Fruit fly (Drosophila melanogaster): ENCODE results near the gene CG11905.
"Not testable (repeated sequence)": the region's sequence is repeated elsewhere in the genome, so short reads cannot be mapped to it uniquely, and the experiment has no call there.

CG11905 gene

DNA sequence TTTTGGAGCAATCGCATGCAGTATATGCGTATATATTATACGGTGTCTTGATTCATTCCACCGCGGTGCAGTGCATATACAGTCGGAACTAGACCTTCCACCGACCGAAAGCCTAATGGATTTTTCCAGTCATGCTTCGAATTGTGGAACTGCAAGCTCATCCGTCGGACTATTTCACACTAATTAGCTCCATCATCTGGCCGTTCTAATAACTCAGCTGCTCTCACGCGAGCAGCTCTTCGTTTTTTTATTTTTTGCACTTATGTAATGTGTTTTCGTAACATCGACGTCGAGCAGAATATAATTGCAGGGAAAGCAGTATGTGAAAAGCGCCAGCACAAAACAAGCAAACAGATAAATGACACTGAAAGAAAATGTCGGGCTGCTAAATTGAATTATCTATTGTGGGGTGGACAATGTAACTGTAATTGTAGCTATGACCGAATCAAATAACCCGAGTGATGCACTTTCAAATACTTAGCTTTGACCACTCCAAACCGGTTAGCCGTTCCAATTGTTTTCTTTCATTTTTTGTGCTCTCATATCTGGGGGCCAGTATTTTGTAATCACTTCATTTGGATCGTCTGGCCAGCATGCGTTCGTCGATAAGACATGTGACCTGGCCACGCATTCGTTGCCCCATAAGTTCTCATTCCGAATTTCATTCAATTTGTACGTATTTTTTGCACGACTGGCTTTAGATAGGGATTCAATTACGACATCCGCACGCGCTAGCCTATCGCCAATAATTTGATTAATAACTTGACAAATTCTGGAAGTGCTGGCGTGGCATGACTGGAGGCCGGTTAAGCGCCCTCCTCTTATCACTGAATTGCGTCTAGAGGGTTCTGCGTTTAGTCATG is 22.4 kb upstream of the CG11905 start, which contains the start of gene Cpr73D:
Cpr73D (minus strand) TSS at position 156 of the 863 bp plus-strand sequence.
- no peak for TF ChIP-seq psq (optimal IDR thresholded peaks at IDR 0.05)

- TF ChIP-seq psq (optimal IDR thresholded peaks at IDR 0.05), result no peak
- TF ChIP-seq Myc (optimal IDR thresholded peaks at IDR 0.05), result no peak
- TF ChIP-seq Sin3A (optimal IDR thresholded peaks at IDR 0.05), result no peak
- TF ChIP-seq ttk (optimal IDR thresholded peaks at IDR 0.05), result no peak
- TF ChIP-seq insv (optimal IDR thresholded peaks at IDR 0.05), result no peak
- no peak for TF ChIP-seq h (optimal IDR thresholded peaks at IDR 0.05)
These were observed 21.6 kb upstream of the CG11905 start for dm6 chr3L:16956768-16957533.

dm6 chr3L:16956003-16956767 is 20.8 kb upstream of the CG11905 start:
- no peak for TF ChIP-seq Myc (optimal IDR thresholded peaks at IDR 0.05)
- no peak for TF ChIP-seq ttk (optimal IDR thresholded peaks at IDR 0.05)
- no peak for TF ChIP-seq insv (optimal IDR thresholded peaks at IDR 0.05)
- TF ChIP-seq Sin3A (optimal IDR thresholded peaks at IDR 0.05), result no peak
- TF ChIP-seq psq (optimal IDR thresholded peaks at IDR 0.05), result no peak
- TF ChIP-seq h (optimal IDR thresholded peaks at IDR 0.05), result no peak

DNA sequence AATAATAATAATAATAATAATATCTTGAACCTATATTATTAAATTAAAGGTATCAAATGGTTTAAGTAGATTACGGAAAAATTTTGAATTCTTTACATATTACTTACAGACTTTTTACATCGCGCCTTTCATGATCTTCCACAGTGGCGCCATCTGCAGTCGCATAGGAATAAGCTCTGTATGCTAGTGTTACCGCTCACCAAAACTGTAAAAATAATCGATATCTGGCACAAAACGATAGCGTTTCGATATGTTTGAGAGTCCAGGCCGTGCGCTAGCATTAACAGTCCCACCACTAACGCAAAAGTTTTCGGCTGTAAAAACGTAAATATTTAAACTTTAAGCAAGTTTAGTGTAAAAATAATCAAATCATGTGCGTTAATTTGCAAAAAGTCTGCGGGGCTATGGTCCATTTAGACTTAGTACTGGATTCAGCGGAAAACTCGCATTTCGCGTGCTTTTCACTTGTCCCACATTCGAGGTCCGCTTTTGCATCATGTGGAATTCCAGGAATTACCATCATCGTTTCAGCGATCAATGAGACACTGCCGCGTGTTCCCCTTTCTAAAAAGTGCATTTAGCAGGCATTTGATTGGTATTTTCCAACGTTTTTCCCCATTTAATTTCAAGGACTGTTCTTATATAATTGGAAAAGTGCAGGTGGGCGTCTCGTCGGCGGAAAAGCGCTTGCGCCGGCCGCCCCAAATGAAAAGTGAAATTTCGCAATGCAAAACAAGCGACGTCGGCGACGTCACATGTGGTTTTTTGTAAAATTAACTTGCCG is 20.1 kb upstream of the CG11905 start:
- TF ChIP-seq psq (optimal IDR thresholded peaks at IDR 0.05) (no peak), Myc (optimal IDR thresholded peaks at IDR 0.05) (no peak), Sin3A (optimal IDR thresholded peaks at IDR 0.05) (no peak), ttk (optimal IDR thresholded peaks at IDR 0.05) (no peak), insv (optimal IDR thresholded peaks at IDR 0.05) (no peak), h (optimal IDR thresholded peaks at IDR 0.05) (no peak)

DNA sequence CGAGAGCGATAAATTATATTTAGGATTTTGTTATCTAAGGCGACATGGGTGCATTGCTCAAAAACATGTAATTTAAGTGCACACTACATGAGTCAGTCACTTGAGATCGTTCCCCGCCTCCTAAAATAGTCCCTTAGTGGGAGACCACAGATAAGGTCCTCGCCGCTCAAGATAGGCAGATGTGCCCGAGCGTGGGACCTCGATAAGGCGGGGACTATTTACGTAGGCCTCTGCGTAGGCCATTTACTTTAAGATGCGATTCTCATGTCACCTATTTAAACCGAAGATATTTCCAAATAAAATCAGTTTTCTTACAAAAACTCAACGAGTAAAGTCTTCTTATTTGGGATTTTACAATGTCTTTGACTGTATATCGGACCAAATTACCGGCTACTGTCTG is 19.2 kb upstream of the CG11905 start, which contains the start of gene Ogdh:
Ogdh (plus strand) TSS at position 301 of the 400 bp plus-strand sequence.
- not testable (repeated sequence) for TF ChIP-seq Sin3A, Myc, insv (optimal IDR thresholded peaks at IDR 0.05)

DNA sequence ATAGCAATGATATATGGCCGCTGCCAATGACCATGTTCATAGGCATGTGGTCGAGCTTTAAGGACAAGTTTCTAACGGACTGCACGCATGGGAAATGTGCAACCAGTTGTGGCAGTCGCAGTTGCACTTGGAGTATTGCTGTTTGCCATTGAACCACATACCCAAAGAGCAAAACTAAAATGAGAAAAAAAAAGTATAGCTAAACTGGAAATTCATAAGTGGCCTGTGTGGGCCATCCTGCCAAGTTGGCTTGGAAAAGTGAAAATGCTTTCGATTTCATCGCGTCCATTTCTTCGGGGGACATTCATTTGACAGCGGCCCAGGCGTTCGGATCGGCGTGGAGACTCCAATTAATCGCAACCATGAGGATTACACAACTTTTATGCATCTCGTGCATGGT is 8.7 kb upstream of the CG11905 start, which contains the start of gene Obp73a:
Obp73a (plus strand) TSS at position 301 of the 400 bp plus-strand sequence.
- no peak for TF ChIP-seq Myc (optimal IDR thresholded peaks at IDR 0.05)
- no peak for TF ChIP-seq h (optimal IDR thresholded peaks at IDR 0.05)
- no peak for TF ChIP-seq ttk (optimal IDR thresholded peaks at IDR 0.05)
- no peak for TF ChIP-seq insv (optimal IDR thresholded peaks at IDR 0.05)
- TF ChIP-seq Sin3A (optimal IDR thresholded peaks at IDR 0.05), result no peak
- no peak for TF ChIP-seq psq (optimal IDR thresholded peaks at IDR 0.05)

DNA sequence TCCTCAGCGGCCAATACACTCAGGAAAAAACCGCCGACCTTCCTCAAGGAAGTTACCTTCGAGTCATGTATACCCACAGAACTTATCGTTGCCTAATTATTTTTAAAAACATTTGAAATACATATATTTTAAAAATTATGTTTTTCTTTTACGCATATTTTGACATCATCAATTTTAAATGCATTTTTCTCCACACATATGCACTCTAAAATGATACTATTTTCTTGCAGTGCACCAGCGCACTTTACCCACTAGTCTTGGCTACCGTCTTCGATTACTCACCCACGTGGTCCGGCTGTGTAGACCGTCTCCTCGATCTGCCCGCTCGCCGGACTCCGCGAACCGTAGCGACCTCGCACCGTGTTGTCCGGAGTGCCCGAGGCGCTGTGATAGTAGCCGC is 6.0 kb upstream of the CG11905 start:
- TF ChIP-seq psq (optimal IDR thresholded peaks at IDR 0.05), result no peak
- TF ChIP-seq insv (optimal IDR thresholded peaks at IDR 0.05), result no peak
- no peak for TF ChIP-seq h (optimal IDR thresholded peaks at IDR 0.05)
- TF ChIP-seq Myc (optimal IDR thresholded peaks at IDR 0.05), result no peak
- TF ChIP-seq Sin3A (optimal IDR thresholded peaks at IDR 0.05), result no peak
- no peak for TF ChIP-seq ttk (optimal IDR thresholded peaks at IDR 0.05)

- TF ChIP-seq Sin3A (optimal IDR thresholded peaks at IDR 0.05), result no peak
- TF ChIP-seq h (optimal IDR thresholded peaks at IDR 0.05), result no peak
- no peak for TF ChIP-seq insv (optimal IDR thresholded peaks at IDR 0.05)
- no peak for TF ChIP-seq ttk (optimal IDR thresholded peaks at IDR 0.05)
- TF ChIP-seq Myc (optimal IDR thresholded peaks at IDR 0.05), result no peak
- TF ChIP-seq psq (optimal IDR thresholded peaks at IDR 0.05), result no peak
These were observed 3.5 kb upstream of the CG11905 start, which contains the start of gene CG13022 for dm6 chr3L:16938852-16939251. Gene CG13022, minus strand, starts transcription at chr3L:16938952.

DNA sequence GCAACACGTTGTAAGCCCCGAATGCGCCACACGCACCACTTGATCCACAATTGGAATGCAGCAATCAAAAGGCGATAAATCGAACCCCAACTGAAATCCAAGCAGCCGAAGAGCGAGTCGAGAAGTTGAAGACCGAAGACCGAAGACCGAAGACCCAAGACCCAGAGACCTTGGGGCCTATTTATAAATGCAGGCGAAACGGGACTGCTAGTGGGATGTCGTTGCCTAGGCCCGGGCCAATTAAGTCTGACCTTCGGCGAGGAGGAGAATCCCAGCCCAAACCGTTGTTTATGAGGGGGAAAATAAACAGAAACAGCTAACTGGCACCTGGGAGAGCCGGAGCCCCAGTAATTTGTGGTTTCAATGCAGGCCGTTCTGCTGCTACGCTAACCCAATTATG is 1.4 kb upstream of the CG11905 start:
- TF ChIP-seq insv (optimal IDR thresholded peaks at IDR 0.05) (no peak), Myc (optimal IDR thresholded peaks at IDR 0.05) (no peak), Sin3A (optimal IDR thresholded peaks at IDR 0.05) (no peak), psq (optimal IDR thresholded peaks at IDR 0.05) (no peak), ttk (optimal IDR thresholded peaks at IDR 0.05) (no peak), h (optimal IDR thresholded peaks at IDR 0.05) (no peak)

dm6 chr3L:16930522-16930921 is 4.8 kb downstream of the CG11905 start:
- TF ChIP-seq psq (optimal IDR thresholded peaks at IDR 0.05) (no peak), Sin3A (optimal IDR thresholded peaks at IDR 0.05) (no peak), insv (optimal IDR thresholded peaks at IDR 0.05) (no peak), Myc (optimal IDR thresholded peaks at IDR 0.05) (no peak), ttk (optimal IDR thresholded peaks at IDR 0.05) (no peak), h (optimal IDR thresholded peaks at IDR 0.05) (no peak)

DNA sequence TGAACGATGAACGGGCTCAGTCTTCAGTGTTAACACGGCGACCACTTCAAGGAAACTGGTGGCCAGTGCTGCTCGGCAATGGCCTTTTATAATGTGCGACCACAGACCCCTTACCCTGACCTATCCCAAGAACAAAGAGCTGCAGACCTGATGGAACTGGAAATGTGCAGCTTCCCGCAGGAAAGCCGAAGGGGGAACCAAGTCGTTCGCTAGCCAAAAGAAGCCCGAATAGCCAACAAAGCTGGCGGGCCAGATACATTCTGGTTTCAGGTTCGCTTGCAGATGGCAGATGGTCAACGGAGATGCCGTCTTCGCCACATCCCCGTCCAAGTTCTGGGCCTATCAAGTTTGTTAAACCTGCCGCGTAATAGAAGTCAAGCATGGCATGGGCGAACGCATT is 8.0 kb downstream of the CG11905 start, which contains the start of gene CG13023:
CG13023 (minus strand) TSS at position 60 of the 400 bp plus-strand sequence.
- TF ChIP-seq h (optimal IDR thresholded peaks at IDR 0.05) (no peak), insv (optimal IDR thresholded peaks at IDR 0.05) (no peak), Myc (optimal IDR thresholded peaks at IDR 0.05) (no peak), Sin3A (optimal IDR thresholded peaks at IDR 0.05) (no peak), ttk (optimal IDR thresholded peaks at IDR 0.05) (no peak), psq (optimal IDR thresholded peaks at IDR 0.05) (no peak)

All from Kc167 (cell line).